Worm (Caenorhabditis elegans): ENCODE results near the gene F10E9.3.

- TF ChIP-seq flt-1 (GFP tag; IDR thresholded peaks at IDR 0.05) (no peak), tbx-37 (GFP tag; conservative IDR thresholded peaks at IDR 0.05) (no peak), sea-1 (GFP tag; conservative IDR thresholded peaks at IDR 0.05) (no peak), tra-4 (tag; optimal IDR thresholded peaks at IDR 0.05) (no peak), ets-7 (tag; optimal IDR thresholded peaks at IDR 0.05) (no peak), ama-1 (optimal IDR thresholded peaks at IDR 0.05) (no peak), tbx-11 (GFP tag; IDR thresholded peaks at IDR 0.05) (no peak), scrt-1 (GFP tag; IDR thresholded peaks at IDR 0.05) (no peak), ceh-13 (GFP tag; optimal IDR thresholded peaks at IDR 0.05) (no peak), aly-1 (tag; optimal IDR thresholded peaks at IDR 0.05) (no peak), hmg-4 (GFP tag; optimal IDR thresholded peaks at IDR 0.05) (no peak), ceh-36 (tag; optimal IDR thresholded peaks at IDR 0.05) (no peak), hmbx-1 (tag; optimal IDR thresholded peaks at IDR 0.05) (no peak)
Measured at ce11 chrIII:8283525-8283924, 27.3 kb upstream of the F10E9.3 start.
